Worm (Caenorhabditis elegans): ENCODE results near the gene C14C10.1.

DNA sequence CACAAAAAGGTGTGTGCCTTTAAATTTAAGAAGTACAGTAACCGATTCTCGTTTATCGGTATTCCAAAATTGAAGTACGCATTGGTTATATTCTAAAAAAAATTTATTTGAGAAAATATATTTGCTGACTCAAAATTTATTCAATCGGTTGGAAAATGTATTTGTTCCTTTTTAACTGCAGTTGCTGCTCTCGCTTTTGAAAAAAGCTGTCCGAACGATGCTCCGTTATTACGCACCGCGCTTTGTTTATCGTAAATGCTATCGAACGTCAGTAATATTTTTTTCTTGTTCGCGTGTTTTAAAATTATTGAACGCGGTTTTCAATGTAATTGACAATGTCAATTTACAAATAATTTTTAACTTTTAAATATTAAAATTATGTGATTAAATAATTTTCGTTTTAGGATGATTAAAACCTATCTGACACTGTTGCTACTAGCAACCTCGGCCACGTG is 27.8 kb upstream of the C14C10.1 start, which contains the start of gene sel-1:
- TF ChIP-seq alr-1 (tag; optimal IDR thresholded peaks at IDR 0.05) (no peak), F13H6.1 (tag; optimal IDR thresholded peaks at IDR 0.05) (no peak), nhr-237 (tag; optimal IDR thresholded peaks at IDR 0.05) (no peak), snpc-4 (tag; optimal IDR thresholded peaks at IDR 0.05) (no peak), ama-1 (optimal IDR thresholded peaks at IDR 0.05) (no peak), peb-1 (tag; optimal IDR thresholded peaks at IDR 0.05) (no peak), nhr-11 (tag; optimal IDR thresholded peaks at IDR 0.05) (no peak), egl-27 (tag; optimal IDR thresholded peaks at IDR 0.05) (no peak), elt-3 (tag; optimal IDR thresholded peaks at IDR 0.05) (no peak), skn-1 (tag; optimal IDR thresholded peaks at IDR 0.05) (no peak)

Data from whole organism, L2 larva.